Worm (Caenorhabditis elegans) whole organism, late embryonic: ENCODE measurements around the gene lgc-31.

ENCODE experiments used
- C08G9.2 ChIP-seq: sonication (generic microtip); optimal IDR thresholded peaks from 2 replicates; lab custom pipeline; 2016; ENCODE audit warnings: mild to moderate bottlenecking, missing genetic modification characterization, moderate library complexity, missing compliant biosample characterization
- C38D4.7 ChIP-seq: fragments of 200-800 bp; sonication (Bioruptor generic); optimal IDR thresholded peaks from 2 replicates; lab custom pipeline; 2018; ENCODE audit warnings: mild to moderate bottlenecking, missing genetic modification characterization, moderate library complexity, missing compliant biosample characterization
- K02D7.2 ChIP-seq: sonication (generic microtip); optimal IDR thresholded peaks from 2 replicates; lab custom pipeline; 2017; ENCODE audit warnings: mild to moderate bottlenecking, missing genetic modification characterization, missing compliant biosample characterization
- K09A11.1 ChIP-seq: sonication (generic microtip); optimal IDR thresholded peaks from 2 replicates; lab custom pipeline; 2017; ENCODE audit warnings: antibody characterized with exemption, mild to moderate bottlenecking, missing genetic modification characterization, missing compliant biosample characterization; ENCODE audit not compliant: insufficient read depth
- T23F11.4 ChIP-seq: fragments of 200-800 bp; sonication (Bioruptor generic); optimal IDR thresholded peaks from 2 replicates; lab custom pipeline; 2018; ENCODE audit warnings: mild to moderate bottlenecking, missing genetic modification characterization, missing compliant biosample characterization
- Y22D7AL.16 ChIP-seq: sonication (generic microtip); optimal IDR thresholded peaks from 2 replicates; lab custom pipeline; 2016; ENCODE audit warnings: missing genetic modification characterization, missing compliant biosample characterization
- ahr-1 ChIP-seq: sonication (generic microtip); optimal IDR thresholded peaks from 2 replicates; lab custom pipeline; 2016; ENCODE audit warnings: missing genetic modification characterization, missing compliant biosample characterization
- ceh-14 ChIP-seq: sonication (generic microtip); optimal IDR thresholded peaks from 2 replicates; lab custom pipeline; 2016; ENCODE audit warnings: missing genotype, missing genetic modification characterization, missing compliant biosample characterization
- ceh-19 ChIP-seq: fragments of 200-800 bp; sonication (Bioruptor generic); optimal IDR thresholded peaks from 2 replicates; lab custom pipeline; 2018; ENCODE audit warnings: mild to moderate bottlenecking, missing genetic modification characterization, missing compliant biosample characterization
- ceh-2 ChIP-seq: sonication (generic microtip); optimal IDR thresholded peaks from 2 replicates; lab custom pipeline; 2016; ENCODE audit warnings: missing genotype, missing genetic modification characterization, missing compliant biosample characterization
- ceh-30 ChIP-seq: fragments of 150-350 bp; optimal IDR thresholded peaks from 2 replicates; lab custom pipeline; 2014; ENCODE audit warnings: missing biosample characterization, missing genetic modification characterization
- ceh-34 ChIP-seq: sonication (generic microtip); optimal IDR thresholded peaks from 2 replicates; lab custom pipeline; 2016; ENCODE audit warnings: mild to moderate bottlenecking, missing genetic modification characterization, missing compliant biosample characterization
- ceh-45 ChIP-seq: fragments of 200-800 bp; sonication (Bioruptor generic); IDR thresholded peaks from 2 replicates; pipeline ENCODE4 v1.3.6; 2022; ENCODE audit warnings: missing genetic modification reagents, missing genetic modification characterization, missing compliant biosample characterization
- ceh-6 ChIP-seq: fragments of 200-800 bp; sonication (Bioruptor generic); optimal IDR thresholded peaks from 2 replicates; lab custom pipeline; 2018; ENCODE audit warnings: mild to moderate bottlenecking, missing genetic modification characterization, missing compliant biosample characterization
- che-1 ChIP-seq: sonication (generic microtip); optimal IDR thresholded peaks from 2 replicates; lab custom pipeline; 2016; ENCODE audit warnings: mild to moderate bottlenecking, missing genetic modification characterization, missing compliant biosample characterization
- dve-1 ChIP-seq: sonication (generic microtip); optimal IDR thresholded peaks from 2 replicates; lab custom pipeline; 2017; ENCODE audit warnings: antibody characterized with exemption, mild to moderate bottlenecking, missing genetic modification characterization, missing compliant biosample characterization
- elt-2 ChIP-seq: sonication (generic microtip); optimal IDR thresholded peaks from 2 replicates; lab custom pipeline; 2016; ENCODE audit warnings: missing genetic modification reagents, missing genetic modification characterization, missing compliant biosample characterization
- elt-4 ChIP-seq: sonication (generic microtip); optimal IDR thresholded peaks from 2 replicates; lab custom pipeline; 2016; ENCODE audit warnings: missing genetic modification characterization, missing compliant biosample characterization
- ets-4 ChIP-seq: sonication (generic microtip); optimal IDR thresholded peaks from 2 replicates; lab custom pipeline; 2016; ENCODE audit warnings: missing genetic modification characterization, missing compliant biosample characterization
- eyg-1 ChIP-seq: sonication (generic microtip); optimal IDR thresholded peaks from 2 replicates; lab custom pipeline; 2016; ENCODE audit warnings: missing genotype, missing genetic modification characterization, missing compliant biosample characterization
- fax-1 ChIP-seq: sonication (generic microtip); optimal IDR thresholded peaks from 2 replicates; lab custom pipeline; 2016; ENCODE audit warnings: missing genotype, missing genetic modification characterization, missing compliant biosample characterization
- fkh-10 ChIP-seq: fragments of 150-350 bp; optimal IDR thresholded peaks from 2 replicates; lab custom pipeline; 2014; ENCODE audit warnings: missing biosample characterization, missing genetic modification reagents, missing genetic modification characterization
- gmeb-2 ChIP-seq: sonication (generic microtip); optimal IDR thresholded peaks from 2 replicates; lab custom pipeline; 2016; ENCODE audit warnings: missing genetic modification characterization, inconsistent platforms, missing compliant biosample characterization
- hlh-13 ChIP-seq: fragments of 200-800 bp; sonication (Bioruptor generic); optimal IDR thresholded peaks from 2 replicates; lab custom pipeline; 2018; ENCODE audit warnings: mild to moderate bottlenecking, missing genetic modification characterization, missing compliant biosample characterization
- hlh-15 ChIP-seq: sonication (generic microtip); optimal IDR thresholded peaks from 2 replicates; lab custom pipeline; 2016; ENCODE audit warnings: missing genetic modification characterization, missing compliant biosample characterization
- hlh-6 ChIP-seq: sonication (generic microtip); optimal IDR thresholded peaks from 2 replicates; lab custom pipeline; 2016; ENCODE audit warnings: missing genotype, missing genetic modification characterization, missing compliant biosample characterization
- lin-11 ChIP-seq: fragments of 200-800 bp; sonication (Bioruptor generic); optimal IDR thresholded peaks from 2 replicates; lab custom pipeline; 2018; ENCODE audit warnings: mild to moderate bottlenecking, missing genetic modification characterization, missing compliant biosample characterization
- mec-3 ChIP-seq: sonication (generic microtip); optimal IDR thresholded peaks from 2 replicates; lab custom pipeline; 2016; ENCODE audit warnings: borderline replicate concordance, missing genetic modification characterization, missing compliant biosample characterization
- nfya-1 ChIP-seq: sonication (generic microtip); optimal IDR thresholded peaks from 2 replicates; lab custom pipeline; 2017; ENCODE audit warnings: missing genetic modification characterization, mild to moderate bottlenecking, missing compliant biosample characterization, antibody characterized with exemption, moderate library complexity
- nhr-11 ChIP-seq: fragments of 150-350 bp; optimal IDR thresholded peaks from 2 replicates; lab custom pipeline; 2014; ENCODE audit warnings: missing biosample characterization, missing genetic modification characterization
- nhr-232 ChIP-seq: sonication (generic microtip); optimal IDR thresholded peaks from 2 replicates; lab custom pipeline; 2016; ENCODE audit warnings: missing genetic modification characterization, missing compliant biosample characterization
- npax-4 ChIP-seq: sonication (generic microtip); optimal IDR thresholded peaks from 2 replicates; lab custom pipeline; 2016; ENCODE audit warnings: missing genetic modification characterization, missing compliant biosample characterization
- pat-9 ChIP-seq: fragments of 200-800 bp; sonication (Bioruptor generic); optimal IDR thresholded peaks from 2 replicates; lab custom pipeline; 2018; ENCODE audit warnings: mild to moderate bottlenecking, missing genetic modification characterization, moderate library complexity, missing compliant biosample characterization
- pax-1 ChIP-seq: fragments of 150-350 bp; optimal IDR thresholded peaks from 2 replicates; lab custom pipeline; 2014; ENCODE audit warnings: missing biosample characterization, missing genetic modification characterization
- pha-4 ChIP-seq: fragments of 150-350 bp; optimal IDR thresholded peaks from 2 replicates; lab custom pipeline; 2018; ENCODE audit warnings: missing biosample characterization, missing genetic modification reagents, missing genetic modification characterization
- pqm-1 ChIP-seq: sonication (generic microtip); optimal IDR thresholded peaks from 2 replicates; lab custom pipeline; 2016; ENCODE audit warnings: missing genetic modification characterization, missing compliant biosample characterization
- rnt-1 ChIP-seq: sonication (generic microtip); optimal IDR thresholded peaks from 2 replicates; lab custom pipeline; 2016; ENCODE audit warnings: missing genetic modification characterization, missing compliant biosample characterization
- sox-4 ChIP-seq: sonication (generic microtip); optimal IDR thresholded peaks from 2 replicates; lab custom pipeline; 2017; ENCODE audit warnings: mild to moderate bottlenecking, missing genetic modification characterization, inconsistent platforms, missing compliant biosample characterization
- syd-9 ChIP-seq: sonication (generic microtip); optimal IDR thresholded peaks from 2 replicates; lab custom pipeline; 2016; ENCODE audit warnings: mild to moderate bottlenecking, missing genetic modification characterization, moderate library complexity, missing compliant biosample characterization
- tbx-2 ChIP-seq: sonication (generic microtip); optimal IDR thresholded peaks from 2 replicates; lab custom pipeline; 2016; ENCODE audit warnings: missing genetic modification characterization, missing compliant biosample characterization
- ttx-3 ChIP-seq: sonication (generic microtip); optimal IDR thresholded peaks from 2 replicates; lab custom pipeline; 2016; ENCODE audit warnings: missing genetic modification reagents, missing genetic modification characterization, missing compliant biosample characterization
- unc-42 ChIP-seq: sonication (generic microtip); optimal IDR thresholded peaks from 2 replicates; lab custom pipeline; 2016; ENCODE audit warnings: missing genotype, missing genetic modification characterization, missing compliant biosample characterization

Gene lgc-31

DNA sequence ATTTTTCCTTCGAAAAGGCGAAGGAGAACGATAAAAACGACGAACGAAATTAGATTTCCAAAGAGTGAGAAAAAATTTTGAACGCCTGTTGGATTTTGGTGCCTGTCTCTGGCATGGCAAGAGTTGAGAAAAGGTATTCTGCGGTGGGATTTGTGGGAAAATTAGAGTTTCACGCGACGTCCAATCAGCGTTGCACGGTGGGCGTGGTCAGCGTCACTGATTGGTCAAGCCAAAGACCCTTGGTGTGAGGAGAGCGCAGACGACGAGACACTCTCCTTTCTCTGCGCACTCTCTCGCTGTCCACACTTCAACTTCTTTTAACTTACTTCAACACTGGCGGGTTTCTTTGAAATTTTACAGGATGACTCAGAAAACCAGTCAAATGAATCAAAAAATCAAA is 40.7 kb upstream of the lgc-31 start:
- TF ChIP-seq ceh-30 = no peak
- peak; percentile 62 for TF ChIP-seq nfya-1 (tag; lab: Kevin White, UChicago)

DNA sequence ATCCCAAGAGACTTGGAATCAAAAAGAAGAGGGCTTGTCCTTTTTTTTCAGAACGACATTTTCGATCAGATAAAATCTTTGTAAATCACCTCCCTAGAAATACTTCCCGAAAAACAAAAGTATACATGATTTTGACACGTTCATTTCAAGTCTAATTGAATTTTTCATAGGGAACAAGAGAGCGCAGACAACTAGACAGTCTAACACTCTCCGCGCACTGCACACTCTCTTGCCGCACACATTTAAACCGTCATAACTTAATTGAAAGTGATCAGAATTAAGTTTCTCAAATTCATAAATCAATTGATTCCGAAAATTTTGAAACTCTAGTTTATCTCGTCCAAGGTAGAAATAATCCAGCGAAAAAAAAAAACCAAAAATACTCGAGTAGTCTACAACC is 37.9 kb upstream of the lgc-31 start:
- TF ChIP-seq ahr-1 (tag; lab: Kevin White, UChicago) = no peak
- no peak for TF ChIP-seq ceh-34 (tag; lab: Kevin White, UChicago)
- TF ChIP-seq che-1 (tag; lab: Kevin White, UChicago) = no peak
- no peak for TF ChIP-seq rnt-1
- TF ChIP-seq fax-1 (tag; lab: Kevin White, UChicago) = no peak
- no peak for TF ChIP-seq hlh-13 (GFP tag; lab: Kevin White, UChicago)
- TF ChIP-seq, all 69 proteins: peak for 0

DNA sequence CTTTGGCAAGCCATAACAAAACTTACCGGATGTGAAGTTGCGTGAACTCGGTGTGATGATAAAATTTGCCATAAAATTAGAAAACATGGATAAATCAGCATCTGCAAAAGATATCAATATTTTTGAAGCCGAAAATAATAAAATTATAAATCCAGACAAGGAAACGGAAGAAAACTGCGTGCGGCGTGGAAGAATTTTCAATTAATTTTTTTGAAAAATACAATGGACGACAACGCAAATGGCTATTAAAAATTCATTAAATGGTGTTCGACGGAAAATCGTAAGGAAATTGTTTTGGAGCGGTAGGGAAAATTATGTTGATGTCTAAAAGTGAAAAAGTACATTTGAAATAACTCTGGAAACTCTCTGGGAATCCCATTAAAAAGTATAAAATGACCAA is 37.2 kb upstream of the lgc-31 start, which contains the start of gene acr-18:
Gene acr-18, minus strand, starts transcription at position 101 of the 400 bp plus-strand sequence.
- TF ChIP-seq ahr-1 (tag; lab: Kevin White, UChicago) (no peak), ceh-14 (tag; lab: Kevin White, UChicago) (no peak), pax-1 (tag; lab: Kevin White, UChicago) (no peak), K09A11.1 (tag; lab: Kevin White, UChicago) (no peak), fkh-10 (no peak), nfya-1 (tag; lab: Kevin White, UChicago) (no peak), hlh-6 (no peak), pha-4 (tag; lab: Kevin White, UChicago) (no peak), tbx-2 (no peak), pat-9 (no peak), elt-2 (tag; lab: Kevin White, UChicago) (no peak), eyg-1 (tag; lab: Kevin White, UChicago) (no peak), rnt-1 (no peak), C08G9.2 (tag; lab: Kevin White, UChicago) (no peak), T23F11.4 (no peak), elt-4 (tag; lab: Kevin White, UChicago) (no peak), mec-3 (tag; lab: Kevin White, UChicago) (no peak)
- TF ChIP-seq, all 69 proteins: peak for 0

DNA sequence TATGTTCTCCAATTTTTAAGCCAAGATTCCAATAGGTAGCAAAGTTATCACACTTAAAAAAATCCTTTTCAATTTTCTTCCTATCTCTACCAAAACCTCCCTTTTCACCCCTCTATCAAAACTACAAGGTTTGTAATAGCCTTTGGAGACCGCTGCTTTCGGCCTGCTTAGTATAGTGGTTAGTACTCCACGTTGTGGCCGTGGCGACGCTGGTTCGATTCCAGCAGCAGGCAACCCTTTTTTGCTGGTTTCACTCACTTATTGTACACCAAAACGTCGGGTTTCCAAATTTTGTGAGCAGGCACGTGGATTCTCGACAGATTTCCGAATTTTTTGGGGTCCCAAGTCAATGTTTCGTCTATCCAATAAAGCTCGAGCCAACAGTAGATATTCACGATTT is 32.0 kb upstream of the lgc-31 start:
- TF ChIP-seq pqm-1 (tag; lab: Kevin White, UChicago) (no peak), npax-4 (tag; lab: Kevin White, UChicago) (peak; percentile 6), ttx-3 (tag; lab: Kevin White, UChicago) (peak; percentile 23), C38D4.7 (peak; percentile 35), ceh-19 (GFP tag; lab: Kevin White, UChicago) (peak; percentile 25), ets-4 (tag; lab: Kevin White, UChicago) (no peak), pat-9 (peak; percentile 27), hlh-15 (tag; lab: Kevin White, UChicago) (peak; percentile 15), C08G9.2 (tag; lab: Kevin White, UChicago) (peak; percentile 25), ceh-14 (tag; lab: Kevin White, UChicago) (no peak), elt-2 (tag; lab: Kevin White, UChicago) (peak; percentile 48), ceh-45 (0 out of 2 replicates have a peak, but pooled peaks have one; percentile 41), unc-42 (tag; lab: Kevin White, UChicago) (no peak), che-1 (tag; lab: Kevin White, UChicago) (peak; percentile 71), ceh-6 (peak; percentile 12), syd-9 (tag; lab: Kevin White, UChicago) (peak; percentile 23), dve-1 (tag; lab: Kevin White, UChicago) (peak; percentile 1), ahr-1 (tag; lab: Kevin White, UChicago) (no peak), K02D7.2 (peak; percentile 38), gmeb-2 (tag; lab: Kevin White, UChicago) (peak; percentile 46), lin-11 (tag; lab: Kevin White, UChicago) (peak; percentile 15), hlh-13 (GFP tag; lab: Kevin White, UChicago) (no peak), nhr-11 (no peak), nhr-232 (tag; lab: Kevin White, UChicago) (peak; percentile 43), sox-4 (tag; lab: Kevin White, UChicago) (peak; percentile 44), rnt-1 (peak; percentile 13), hlh-6 (peak; percentile 71), ceh-2 (no peak), eyg-1 (tag; lab: Kevin White, UChicago) (no peak), Y22D7AL.16 (peak; percentile 22)
